Fruit fly (Drosophila melanogaster): ENCODE measurements around the gene anchor.

- TF ChIP-seq usp (GFP tag; optimal IDR thresholded peaks at IDR 0.05): no peak
- no peak for TF ChIP-seq Dll (optimal IDR thresholded peaks at IDR 0.05)
- no peak for TF ChIP-seq psq (optimal IDR thresholded peaks at IDR 0.05)
These were observed 6.3 kb upstream of the anchor start for dm6 chr3L:17615286-17615685.

Data from whole organism.